Worm (Caenorhabditis elegans) whole organism, L3 larva: ENCODE measurements around the gene chat-1.

ENCODE experiments used
- R02D3.7 ChIP-seq: fragments of 150-350 bp; optimal IDR thresholded peaks from 2 replicates; lab custom pipeline; 2014; ENCODE audit warnings: missing biosample characterization, missing genetic modification characterization
- ZK546.5 ChIP-seq: sonication (generic microtip); optimal IDR thresholded peaks from 2 replicates; lab custom pipeline; 2017; ENCODE audit warnings: missing biosample characterization, missing genetic modification characterization
- aly-2 ChIP-seq: fragments of 150-350 bp; optimal IDR thresholded peaks from 2 replicates; lab custom pipeline; 2014; ENCODE audit warnings: missing biosample characterization, missing genetic modification characterization
- ama-1 ChIP-seq: fragments of 150-350 bp; optimal IDR thresholded peaks from 2 replicates; lab custom pipeline; 2018
- ceh-16 ChIP-seq: sonication (generic microtip); optimal IDR thresholded peaks from 2 replicates; lab custom pipeline; 2017; ENCODE audit warnings: missing biosample characterization, missing genetic modification characterization
- ceh-28 ChIP-seq: fragments of 150-350 bp; optimal IDR thresholded peaks from 2 replicates; lab custom pipeline; 2014; ENCODE audit warnings: missing biosample characterization, missing genetic modification reagents, missing genetic modification characterization
- ceh-82 ChIP-seq: fragments of 150-350 bp; optimal IDR thresholded peaks from 2 replicates; lab custom pipeline; 2014; ENCODE audit warnings: missing biosample characterization, missing genetic modification characterization
- ceh-9 ChIP-seq: sonication (generic microtip); optimal IDR thresholded peaks from 2 replicates; lab custom pipeline; 2018; ENCODE audit warnings: missing biosample characterization, missing genetic modification characterization
- daf-12 ChIP-seq: fragments of 150-350 bp; optimal IDR thresholded peaks from 2 replicates; lab custom pipeline; 2014; ENCODE audit warnings: missing biosample characterization, missing genetic modification reagents, missing genetic modification characterization
- egl-27 ChIP-seq: sonication (generic microtip); optimal IDR thresholded peaks from 4 replicates; lab custom pipeline; 2017; ENCODE audit warnings: missing biosample characterization, missing genetic modification reagents, missing genetic modification characterization
- egl-5 ChIP-seq: fragments of 150-350 bp; optimal IDR thresholded peaks from 2 replicates; lab custom pipeline; 2017; ENCODE audit warnings: missing biosample characterization, missing genetic modification reagents, missing genetic modification characterization, inconsistent platforms
- elt-1 ChIP-seq: fragments of 150-350 bp; optimal IDR thresholded peaks from 2 replicates; lab custom pipeline; 2014; ENCODE audit warnings: missing biosample characterization, missing genetic modification characterization
- elt-2 ChIP-seq: sonication (generic microtip); optimal IDR thresholded peaks from 2 replicates; lab custom pipeline; 2016; ENCODE audit warnings: missing genetic modification reagents, mild to moderate bottlenecking, missing genetic modification characterization, missing compliant biosample characterization
- elt-3 ChIP-seq, 3 experiments: fragments of 150-350 bp in 1 of 3; sonication (generic microtip) in 2 of 3; optimal IDR thresholded peaks; 2 replicates in 2 of 3; 4 replicates in 1 of 3; lab custom pipeline; 2014 to 2017; ENCODE audit warnings: missing biosample characterization in 3 of 3, missing genetic modification characterization in 3 of 3
- eor-1 ChIP-seq, 2 experiments: fragments of 150-350 bp; optimal IDR thresholded peaks; 2 replicates each; lab custom pipeline; 2014 to 2018; ENCODE audit warnings: missing biosample characterization in 2 of 2, missing genetic modification characterization in 2 of 2
- fkh-10 ChIP-seq: sonication (generic microtip); optimal IDR thresholded peaks from 2 replicates; lab custom pipeline; 2017; ENCODE audit warnings: missing biosample characterization, missing genetic modification reagents, missing genetic modification characterization
- fkh-2 ChIP-seq: fragments of 150-350 bp; optimal IDR thresholded peaks from 2 replicates; lab custom pipeline; 2014; ENCODE audit warnings: missing biosample characterization, missing genetic modification reagents, missing genetic modification characterization
- fos-1 ChIP-seq: fragments of 150-350 bp; optimal IDR thresholded peaks from 2 replicates; lab custom pipeline; 2014; ENCODE audit warnings: missing biosample characterization, missing genetic modification characterization
- hmg-11 ChIP-seq: sonication (generic microtip); optimal IDR thresholded peaks from 2 replicates; lab custom pipeline; 2016; ENCODE audit warnings: missing genetic modification characterization, missing compliant biosample characterization
- jun-1 ChIP-seq: fragments of 150-350 bp; optimal IDR thresholded peaks from 2 replicates; lab custom pipeline; 2014; ENCODE audit warnings: missing biosample characterization, missing genetic modification reagents, missing genetic modification characterization
- lin-15B ChIP-seq: fragments of 150-350 bp; optimal IDR thresholded peaks from 2 replicates; lab custom pipeline; 2014; ENCODE audit warnings: missing biosample characterization, missing genetic modification characterization
- lin-39 ChIP-seq: fragments of 150-350 bp; optimal IDR thresholded peaks from 2 replicates; lab custom pipeline; 2018; ENCODE audit warnings: missing biosample characterization, missing genetic modification reagents, missing genetic modification characterization
- lsy-12 ChIP-seq: sonication (generic microtip); optimal IDR thresholded peaks from 2 replicates; lab custom pipeline; 2016; ENCODE audit warnings: mild to moderate bottlenecking, missing genetic modification characterization, missing compliant biosample characterization
- mdl-1 ChIP-seq: fragments of 150-350 bp; optimal IDR thresholded peaks from 2 replicates; lab custom pipeline; 2014; ENCODE audit warnings: missing biosample characterization, missing genetic modification characterization
- mml-1 ChIP-seq: fragments of 150-350 bp; sonication (generic microtip); optimal IDR thresholded peaks from 3 replicates; lab custom pipeline; 2014; ENCODE audit warnings: missing biosample characterization, missing genetic modification characterization
- nfya-1 ChIP-seq: sonication (generic microtip); optimal IDR thresholded peaks from 2 replicates; lab custom pipeline; 2017; ENCODE audit warnings: missing genetic modification characterization, mild to moderate bottlenecking, missing compliant biosample characterization, antibody characterized with exemption, moderate library complexity; ENCODE audit not compliant: insufficient read depth
- nhr-11 ChIP-seq: fragments of 150-350 bp; optimal IDR thresholded peaks from 2 replicates; lab custom pipeline; 2014; ENCODE audit warnings: missing biosample characterization, missing genetic modification characterization
- nhr-12 ChIP-seq: fragments of 150-350 bp; optimal IDR thresholded peaks from 2 replicates; lab custom pipeline; 2014; ENCODE audit warnings: missing biosample characterization, missing genetic modification characterization
- nhr-23 ChIP-seq: fragments of 150-350 bp; optimal IDR thresholded peaks from 2 replicates; lab custom pipeline; 2014; ENCODE audit warnings: missing biosample characterization, missing genetic modification reagents, missing genetic modification characterization
- nhr-237 ChIP-seq: fragments of 150-350 bp; optimal IDR thresholded peaks from 2 replicates; lab custom pipeline; 2014; ENCODE audit warnings: missing biosample characterization, missing genetic modification characterization
- nhr-25 ChIP-seq: sonication (generic microtip); optimal IDR thresholded peaks from 2 replicates; lab custom pipeline; 2017; ENCODE audit warnings: missing biosample characterization, missing genetic modification characterization
- nhr-28 ChIP-seq: fragments of 150-350 bp; optimal IDR thresholded peaks from 2 replicates; lab custom pipeline; 2014; ENCODE audit warnings: missing biosample characterization, missing genetic modification characterization
- nhr-43 ChIP-seq: sonication (generic microtip); optimal IDR thresholded peaks from 2 replicates; lab custom pipeline; 2016; ENCODE audit warnings: mild to moderate bottlenecking, missing genetic modification characterization, missing compliant biosample characterization; ENCODE audit not compliant: poor library complexity, severe bottlenecking
- nhr-67 ChIP-seq: fragments of 150-350 bp; optimal IDR thresholded peaks from 2 replicates; lab custom pipeline; 2014; ENCODE audit warnings: missing biosample characterization, missing genetic modification characterization
- nhr-76 ChIP-seq: fragments of 150-350 bp; sonication (generic microtip); optimal IDR thresholded peaks from 5 replicates; lab custom pipeline; 2014; ENCODE audit warnings: missing biosample characterization, missing genetic modification characterization
- nhr-77 ChIP-seq: fragments of 150-350 bp; optimal IDR thresholded peaks from 2 replicates; lab custom pipeline; 2014; ENCODE audit warnings: missing biosample characterization, missing genetic modification characterization
- pha-4 ChIP-seq: fragments of 150-350 bp; optimal IDR thresholded peaks from 2 replicates; lab custom pipeline; 2014; ENCODE audit warnings: missing biosample characterization, missing genetic modification reagents, missing genetic modification characterization
- pqm-1 ChIP-seq: fragments of 150-350 bp; optimal IDR thresholded peaks from 2 replicates; lab custom pipeline; 2017; ENCODE audit warnings: missing biosample characterization, missing genetic modification characterization, inconsistent platforms
- sea-2 ChIP-seq: fragments of 150-350 bp; sonication (generic microtip); optimal IDR thresholded peaks from 4 replicates; lab custom pipeline; 2014; ENCODE audit warnings: missing biosample characterization, missing genetic modification reagents, missing genetic modification characterization
- skn-1 ChIP-seq: fragments of 150-350 bp; optimal IDR thresholded peaks from 2 replicates; lab custom pipeline; 2014; ENCODE audit warnings: missing biosample characterization, missing genetic modification characterization
- snpc-4 ChIP-seq: fragments of 150-350 bp; optimal IDR thresholded peaks from 2 replicates; lab custom pipeline; 2014; ENCODE audit warnings: missing biosample characterization, missing genetic modification characterization
- tbx-2 ChIP-seq: sonication (generic microtip); optimal IDR thresholded peaks from 2 replicates; lab custom pipeline; 2016; ENCODE audit warnings: mild to moderate bottlenecking, missing genetic modification characterization, missing compliant biosample characterization
- unc-39 ChIP-seq: sonication (generic microtip); optimal IDR thresholded peaks from 4 replicates; lab custom pipeline; 2017; ENCODE audit warnings: missing biosample characterization, missing genetic modification characterization
- unc-62 ChIP-seq: fragments of 150-350 bp; sonication (generic microtip); optimal IDR thresholded peaks from 4 replicates; lab custom pipeline; 2014; ENCODE audit warnings: missing biosample characterization, missing genetic modification reagents, missing genetic modification characterization
- zag-1 ChIP-seq: fragments of 150-350 bp; optimal IDR thresholded peaks from 2 replicates; lab custom pipeline; 2014; ENCODE audit warnings: missing biosample characterization, missing genetic modification characterization
- ztf-11 ChIP-seq: fragments of 150-350 bp; optimal IDR thresholded peaks from 2 replicates; lab custom pipeline; 2014; ENCODE audit warnings: missing biosample characterization, missing genetic modification characterization
- ztf-4 ChIP-seq: fragments of 150-350 bp; optimal IDR thresholded peaks from 2 replicates; lab custom pipeline; 2014; ENCODE audit warnings: missing biosample characterization, missing genetic modification characterization

Gene chat-1

DNA sequence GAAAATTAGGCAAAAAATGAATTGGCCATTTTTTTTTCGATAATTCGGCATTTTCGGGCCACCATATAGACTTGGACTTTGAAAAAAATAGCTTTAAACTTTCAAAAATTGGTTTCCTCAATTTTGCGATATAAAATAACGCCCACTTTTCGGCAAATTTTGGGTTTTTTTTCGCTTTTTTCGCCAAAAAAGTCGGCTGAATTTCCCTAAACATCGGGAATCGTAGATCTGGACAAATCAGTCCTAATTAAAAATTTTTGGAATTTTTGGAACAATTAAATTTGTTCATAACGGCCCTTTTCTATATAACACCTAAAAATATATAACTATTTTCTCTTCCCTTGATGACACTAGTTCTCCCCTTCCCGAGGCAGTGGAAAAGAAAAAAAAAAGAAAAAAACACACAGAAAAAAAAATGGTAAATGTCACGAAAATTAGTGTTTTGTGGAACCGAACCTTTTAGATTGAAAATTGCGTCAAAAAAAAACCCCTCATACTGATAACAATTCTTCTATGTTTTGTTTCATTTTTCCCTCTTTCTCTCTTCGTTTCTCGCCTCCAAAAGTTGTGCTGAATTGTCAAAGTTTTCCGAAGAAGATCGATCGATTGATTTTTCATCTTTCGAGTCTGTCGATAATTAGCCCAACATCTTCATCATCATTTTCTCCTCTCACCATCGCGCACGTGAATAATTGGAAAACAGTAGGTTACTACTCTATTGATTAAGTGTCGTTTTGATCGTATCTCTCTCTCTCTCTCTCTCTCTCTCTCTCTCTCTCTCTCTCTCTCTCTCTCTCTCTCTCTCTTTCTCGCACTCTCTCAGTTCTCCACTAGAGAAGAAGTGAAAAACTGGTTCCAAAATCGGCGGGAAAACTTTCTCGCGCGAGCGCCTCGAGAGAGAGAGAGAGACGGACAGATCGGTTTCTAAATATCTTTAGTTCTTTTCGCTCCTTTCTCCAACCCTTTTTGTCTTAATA is 46.5 kb upstream of the chat-1 start, which contains the start of gene Y24D9A.6:
TSS of gene Y24D9A.6 (minus strand) at position 51 of the 977 bp plus-strand sequence.
- no peak for TF ChIP-seq nhr-237 (tag; lab: Kevin White, UChicago)
- peak; percentile 80 for TF ChIP-seq nhr-43 (tag; lab: Kevin White, UChicago)
- TF ChIP-seq elt-1 (tag; lab: Kevin White, UChicago): peak; percentile 79
- TF ChIP-seq nhr-25 (tag; lab: Kevin White, UChicago): peak; percentile 97
- TF ChIP-seq unc-39 (tag; lab: Kevin White, UChicago): no peak
- no peak for TF ChIP-seq ceh-82 (tag; lab: Kevin White, UChicago)
- peak; percentile 98 for TF ChIP-seq nhr-23 (tag; lab: Kevin White, UChicago)
- TF ChIP-seq nhr-12 (tag; lab: Kevin White, UChicago): no peak
- TF ChIP-seq tbx-2 (tag; lab: Kevin White, UChicago): no peak
- TF ChIP-seq unc-62 (GFP tag; lab: Kevin White, UChicago): peak; percentile 67
- TF ChIP-seq egl-27 (tag; lab: Kevin White, UChicago): no peak
- no peak for TF ChIP-seq snpc-4 (tag; lab: Kevin White, UChicago)
- no peak for TF ChIP-seq pqm-1 (tag; lab: Kevin White, UChicago)
- TF ChIP-seq lin-39 (tag; lab: Kevin White, UChicago): peak; percentile 7
- no peak for TF ChIP-seq ztf-11 (tag; lab: Kevin White, UChicago)
- TF ChIP-seq R02D3.7: peak; percentile 34
- no peak for TF ChIP-seq elt-3 (tag; optimal IDR thresholded peaks at IDR 0.05; lab: Kevin White, UChicago)
- TF ChIP-seq aly-2 (tag; lab: Kevin White, UChicago): no peak
- TF ChIP-seq nhr-77: no peak
- no peak for TF ChIP-seq sea-2
- TF ChIP-seq mml-1 (tag; lab: Kevin White, UChicago): peak; percentile 4
- TF ChIP-seq eor-1 (tag; optimal IDR thresholded peaks at IDR 0.05; lab: Kevin White, UChicago): no peak
- no peak for TF ChIP-seq ztf-4
- no peak for TF ChIP-seq nhr-11
- TF ChIP-seq nfya-1 (tag; lab: Kevin White, UChicago): peak; percentile 63
- TF ChIP-seq ceh-16 (tag; lab: Kevin White, UChicago): peak; percentile 45
- no peak for TF ChIP-seq nhr-76 (tag; lab: Kevin White, UChicago)
- peak; percentile 49 for TF ChIP-seq jun-1 (tag; lab: Kevin White, UChicago)
- TF ChIP-seq fos-1 (tag; lab: Kevin White, UChicago): no peak
- peak; percentile 66 for TF ChIP-seq lsy-12
- no peak for TF ChIP-seq daf-12 (tag; lab: Kevin White, UChicago)
- TF ChIP-seq ceh-28: peak; percentile 91
- TF ChIP-seq ama-1: no peak
- no peak for TF ChIP-seq zag-1 (tag; lab: Kevin White, UChicago)
- peak; percentile 36 for TF ChIP-seq elt-2 (tag; lab: Kevin White, UChicago)
- no peak for TF ChIP-seq ZK546.5 (tag; lab: Kevin White, UChicago)
- no peak for TF ChIP-seq fkh-10 (GFP tag; lab: Kevin White, UChicago)
- no peak for TF ChIP-seq nhr-28
- no peak for TF ChIP-seq nhr-67 (tag; lab: Kevin White, UChicago)
- no peak for TF ChIP-seq skn-1 (tag; lab: Kevin White, UChicago)
- TF ChIP-seq mdl-1 (tag; lab: Kevin White, UChicago): peak; percentile 83
- TF ChIP-seq egl-5 (tag; lab: Kevin White, UChicago): no peak
- peak; percentile 28 for TF ChIP-seq lin-15B (tag; lab: Kevin White, UChicago)
- TF ChIP-seq fkh-2 (tag; lab: Kevin White, UChicago): no peak
- TF ChIP-seq hmg-11 (tag; lab: Kevin White, UChicago): no peak
- peak; percentile 46 for TF ChIP-seq pha-4 (tag; lab: Kevin White, UChicago)
- TF ChIP-seq ceh-9 (tag; lab: Kevin White, UChicago): no peak
